Fruit fly (Drosophila melanogaster): ENCODE data around the gene CG12590.

Gene CG12590

dm6 chr3R:5112814-5113486 is 46.5 kb upstream of the CG12590 start (continued):
- peak; percentile 99 for TF ChIP-seq NC2β (GFP tag; optimal IDR thresholded peaks at IDR 0.05)
- TF ChIP-seq CG11560 (tag; IDR thresholded peaks at IDR 0.05): peak; percentile 76
- TF ChIP-seq Scr (GFP tag; IDR thresholded peaks at IDR 0.05; ENCODE audit: partially characterized antibody): no peak
- TF ChIP-seq grn (GFP tag; optimal IDR thresholded peaks at IDR 0.05): peak; percentile 77
- TF ChIP-seq CG8290 (GFP tag; optimal IDR thresholded peaks at IDR 0.05): peak; percentile 99
- peak; percentile 86 to 94 for TF ChIP-seq CG8290 (tag; optimal IDR thresholded peaks at IDR 0.05)
- TF ChIP-seq CG1792 (GFP tag; optimal IDR thresholded peaks at IDR 0.05): peak; percentile 96
- TF ChIP-seq tio (GFP tag; optimal IDR thresholded peaks at IDR 0.05): peak; percentile 94
- peak; percentile 22 for TF ChIP-seq lbe (GFP tag; optimal IDR thresholded peaks at IDR 0.05)
- peak; percentile 90 for TF ChIP-seq dysf (GFP tag; IDR thresholded peaks at IDR 0.05)
- peak; percentile 74; the same call in 1 of the 2 replicates for TF ChIP-seq rib (GFP tag; IDR thresholded peaks at IDR 0.05)
- no peak for TF ChIP-seq CG17912 (GFP tag; optimal IDR thresholded peaks at IDR 0.05)
- TF ChIP-seq ewg (GFP tag; optimal IDR thresholded peaks at IDR 0.05): peak; percentile 97
- peak; percentile 87 for TF ChIP-seq Mrtf (GFP tag; IDR thresholded peaks at IDR 0.05)
- peak; percentile 93 for TF ChIP-seq CG12769 (tag; optimal IDR thresholded peaks at IDR 0.05)
- peak; percentile 99 for TF ChIP-seq gsb-n (tag; optimal IDR thresholded peaks at IDR 0.05)
- TF ChIP-seq CG11085 (GFP tag; IDR thresholded peaks at IDR 0.05): peak; percentile 65
- TF ChIP-seq CG15479 (GFP tag; optimal IDR thresholded peaks at IDR 0.05): peak; percentile 81
- TF ChIP-seq caup (GFP tag; optimal IDR thresholded peaks at IDR 0.05; ENCODE audit: severe bottlenecking): peak; percentile 73
- peak; percentile 96 to 98 for TF ChIP-seq dpn (GFP tag; optimal IDR thresholded peaks at IDR 0.05)
- TF ChIP-seq az2 (GFP tag; optimal IDR thresholded peaks at IDR 0.05): peak; percentile 99
- peak; percentile 98 for TF ChIP-seq Blimp-1 (GFP tag; optimal IDR thresholded peaks at IDR 0.05)
- TF ChIP-seq C15 (GFP tag; IDR thresholded peaks at IDR 0.05): peak; percentile 47; the same call in 1 of the 3 replicates
- peak; percentile 69 for TF ChIP-seq pho (GFP tag; optimal IDR thresholded peaks at IDR 0.05)
- peak; percentile 88 for TF ChIP-seq CG15073 (GFP tag; optimal IDR thresholded peaks at IDR 0.05)
- peak; percentile 96 for TF ChIP-seq Abd-B (GFP tag; optimal IDR thresholded peaks at IDR 0.05)
- TF ChIP-seq Dbx (GFP tag; IDR thresholded peaks at IDR 0.05): no peak
- peak; percentile 99 for TF ChIP-seq Med (GFP tag)
- peak; percentile 25 for TF ChIP-seq Hmx (GFP tag; optimal IDR thresholded peaks at IDR 0.05)
- TF ChIP-seq yki (optimal IDR thresholded peaks at IDR 0.05): no peak
- peak; percentile 98 for TF ChIP-seq CG17328 (GFP tag; IDR thresholded peaks at IDR 0.05)
- peak; percentile 98 for TF ChIP-seq gcm (GFP tag; optimal IDR thresholded peaks at IDR 0.05)
- TF ChIP-seq tll (GFP tag; optimal IDR thresholded peaks at IDR 0.05): peak in 1 of 2 experiments; percentile 90
- peak; percentile 99 for TF ChIP-seq ci (GFP tag; IDR thresholded peaks at IDR 0.05)
- peak; percentile 83 for TF ChIP-seq CG8281 (tag; optimal IDR thresholded peaks at IDR 0.05)
- TF ChIP-seq trh (GFP tag; optimal IDR thresholded peaks at IDR 0.05): peak; percentile 94
- TF ChIP-seq nom (GFP tag; optimal IDR thresholded peaks at IDR 0.05): peak; percentile 91
- peak; percentile 98 for TF ChIP-seq Asciz (GFP tag; optimal IDR thresholded peaks at IDR 0.05)
- TF ChIP-seq CG15696 (tag; optimal IDR thresholded peaks at IDR 0.05): peak; percentile 98
- TF ChIP-seq fd102C (GFP tag; optimal IDR thresholded peaks at IDR 0.05): peak; percentile 98
- TF ChIP-seq tup (GFP tag; optimal IDR thresholded peaks at IDR 0.05): peak; percentile 93
- TF ChIP-seq nerfin-2 (GFP tag; IDR thresholded peaks at IDR 0.05; ENCODE audit: partially characterized antibody): no peak
- TF ChIP-seq vvl (GFP tag; IDR thresholded peaks at IDR 0.05): peak; percentile 98
- TF ChIP-seq jing (GFP tag; optimal IDR thresholded peaks at IDR 0.05): peak; percentile 97
- peak; percentile 82 for TF ChIP-seq CG30020 (tag; optimal IDR thresholded peaks at IDR 0.05)
- peak; percentile 98 for TF ChIP-seq chm (GFP tag; IDR thresholded peaks at IDR 0.05)
- peak; percentile 96 for TF ChIP-seq CG7786 (GFP tag; optimal IDR thresholded peaks at IDR 0.05)
- TF ChIP-seq CG16815 (GFP tag; optimal IDR thresholded peaks at IDR 0.05): peak; percentile 98
- TF ChIP-seq CG3995 (GFP tag; optimal IDR thresholded peaks at IDR 0.05): no peak
- TF ChIP-seq CG10959 (GFP tag; IDR thresholded peaks at IDR 0.05): peak; percentile 98
